Fruit fly (Drosophila melanogaster): Measurements from ENCODE around the gene CG14013.

The CG14013 gene

dm6 chr2L:5546518-5547287 is 6.9 kb downstream of the CG14013 start, which contains the start of gene Oscillin:
Oscillin (plus strand) TSS chr2L:5547086.
- TF ChIP-seq Sin3A (optimal IDR thresholded peaks at IDR 0.05): no peak
- no peak for TF ChIP-seq insv (optimal IDR thresholded peaks at IDR 0.05)

dm6 chr2L:5546207-5546517 is 7.5 kb downstream of the CG14013 start:
- TF ChIP-seq h (optimal IDR thresholded peaks at IDR 0.05): no peak
- no peak for TF ChIP-seq Sin3A (optimal IDR thresholded peaks at IDR 0.05)
- no peak for TF ChIP-seq insv (optimal IDR thresholded peaks at IDR 0.05)
- no peak for TF ChIP-seq Myc (optimal IDR thresholded peaks at IDR 0.05)
- TF ChIP-seq psq (optimal IDR thresholded peaks at IDR 0.05): no peak
- no peak for TF ChIP-seq ttk (optimal IDR thresholded peaks at IDR 0.05)

dm6 chr2L:5542944-5543515 is 10.6 kb downstream of the CG14013 start:
- no peak for TF ChIP-seq h (optimal IDR thresholded peaks at IDR 0.05)
- TF ChIP-seq insv (optimal IDR thresholded peaks at IDR 0.05): no peak
- TF ChIP-seq ttk (optimal IDR thresholded peaks at IDR 0.05): no peak
- TF ChIP-seq Myc (optimal IDR thresholded peaks at IDR 0.05): no peak
- no peak for TF ChIP-seq psq (optimal IDR thresholded peaks at IDR 0.05)
- TF ChIP-seq Sin3A (optimal IDR thresholded peaks at IDR 0.05): no peak

- no peak for TF ChIP-seq psq (optimal IDR thresholded peaks at IDR 0.05)
- TF ChIP-seq Sin3A (optimal IDR thresholded peaks at IDR 0.05): no peak
- TF ChIP-seq Myc (optimal IDR thresholded peaks at IDR 0.05): no peak
- no peak for TF ChIP-seq ttk (optimal IDR thresholded peaks at IDR 0.05)
- TF ChIP-seq insv (optimal IDR thresholded peaks at IDR 0.05): no peak
- TF ChIP-seq h (optimal IDR thresholded peaks at IDR 0.05): no peak
Observed at dm6 chr2L:5541935-5542685, 11.5 kb downstream of the CG14013 start, which contains the start of the genes Hel25E and Lam. Hel25E (minus strand) TSS chr2L:5542314. Lam (plus strand) TSS chr2L:5542480.

- TF ChIP-seq Myc (optimal IDR thresholded peaks at IDR 0.05): no peak
- TF ChIP-seq insv (optimal IDR thresholded peaks at IDR 0.05): no peak
- TF ChIP-seq h (optimal IDR thresholded peaks at IDR 0.05): no peak
Observed at dm6 chr2L:5539034-5539433, 14.6 kb downstream of the CG14013 start, which contains the start of gene CG14015. CG14015 (minus strand) TSS chr2L:5539196.

- TF ChIP-seq Myc (optimal IDR thresholded peaks at IDR 0.05) (no peak), psq (optimal IDR thresholded peaks at IDR 0.05) (no peak), ttk (optimal IDR thresholded peaks at IDR 0.05) (no peak), insv (optimal IDR thresholded peaks at IDR 0.05) (no peak), h (optimal IDR thresholded peaks at IDR 0.05) (no peak), Sin3A (optimal IDR thresholded peaks at IDR 0.05) (no peak)
Observed at dm6 chr2L:5537063-5537462, 16.6 kb downstream of the CG14013 start.

dm6 chr2L:5536658-5537057 is 17.0 kb downstream of the CG14013 start, which contains the start of gene tomb:
tomb (minus strand) TSS chr2L:5536758.
- TF ChIP-seq Myc (optimal IDR thresholded peaks at IDR 0.05) (no peak), h (optimal IDR thresholded peaks at IDR 0.05) (no peak), Sin3A (optimal IDR thresholded peaks at IDR 0.05) (no peak), insv (optimal IDR thresholded peaks at IDR 0.05) (no peak), psq (optimal IDR thresholded peaks at IDR 0.05) (no peak), ttk (optimal IDR thresholded peaks at IDR 0.05) (no peak)

dm6 chr2L:5532061-5532460 is 21.6 kb downstream of the CG14013 start, which contains the start of gene Coq6:
Coq6 (minus strand) TSS chr2L:5532223.
- TF ChIP-seq Myc (optimal IDR thresholded peaks at IDR 0.05): no peak
- TF ChIP-seq psq (optimal IDR thresholded peaks at IDR 0.05): no peak
- TF ChIP-seq h (optimal IDR thresholded peaks at IDR 0.05): no peak
- TF ChIP-seq ttk (optimal IDR thresholded peaks at IDR 0.05): no peak
- no peak for TF ChIP-seq insv (optimal IDR thresholded peaks at IDR 0.05)
- no peak for TF ChIP-seq Sin3A (optimal IDR thresholded peaks at IDR 0.05)

dm6 chr2L:5527861-5528260 is 25.8 kb downstream of the CG14013 start, which contains the start of gene CG31915:
CG31915 (plus strand) TSS chr2L:5528123.
- TF ChIP-seq ttk (optimal IDR thresholded peaks at IDR 0.05) (no peak), h (optimal IDR thresholded peaks at IDR 0.05) (no peak), Myc (optimal IDR thresholded peaks at IDR 0.05) (no peak), insv (optimal IDR thresholded peaks at IDR 0.05) (no peak), Sin3A (optimal IDR thresholded peaks at IDR 0.05) (no peak), psq (optimal IDR thresholded peaks at IDR 0.05) (no peak)

dm6 chr2L:5526738-5527137 is 26.9 kb downstream of the CG14013 start, which contains the start of gene Cox11:
Cox11 (plus strand) TSS chr2L:5526957.
- TF ChIP-seq insv (optimal IDR thresholded peaks at IDR 0.05) (no peak), ttk (optimal IDR thresholded peaks at IDR 0.05) (no peak), h (optimal IDR thresholded peaks at IDR 0.05) (no peak), psq (optimal IDR thresholded peaks at IDR 0.05) (no peak), Sin3A (optimal IDR thresholded peaks at IDR 0.05) (no peak), Myc (optimal IDR thresholded peaks at IDR 0.05) (no peak)

- TF ChIP-seq ttk (optimal IDR thresholded peaks at IDR 0.05) (no peak), Myc (optimal IDR thresholded peaks at IDR 0.05) (no peak), psq (optimal IDR thresholded peaks at IDR 0.05) (no peak), h (optimal IDR thresholded peaks at IDR 0.05) (no peak), Sin3A (optimal IDR thresholded peaks at IDR 0.05) (no peak), insv (optimal IDR thresholded peaks at IDR 0.05) (no peak)
Observed at dm6 chr2L:5525723-5526122, 27.9 kb downstream of the CG14013 start, which contains the start of gene Cap-D3. Cap-D3 (plus strand) TSS chr2L:5525905.
